Fruit fly (Drosophila melanogaster) whole organism, embryonic: Measurements from ENCODE around the gene CG34307.
A peak's percentile ranks its signal among the peaks of the same experiment; 100 is the strongest.

Experiments
- Aef1 ChIP-seq: fragments of 200-800 bp; sonication (Bioruptor generic); IDR thresholded peaks from 3 replicates; pipeline ENCODE4 v1.3.6; 2022; ENCODE audit warnings: missing biosample characterization, missing genetic modification characterization
- Asciz ChIP-seq: fragments of 200-800 bp; sonication (Bioruptor generic); optimal IDR thresholded peaks from 2 replicates; lab custom pipeline; 2017; ENCODE audit warnings: missing biosample characterization, mild to moderate bottlenecking, missing genetic modification characterization, missing genetic modification reagents
- B-H1 ChIP-seq: fragments of 200-800 bp; sonication (Bioruptor generic); IDR thresholded peaks from 3 replicates; pipeline ENCODE4 v1.3.6; 2022; ENCODE audit warnings: missing biosample characterization, missing genetic modification characterization
- C15 ChIP-seq: fragments of 200-800 bp; sonication (Bioruptor generic); IDR thresholded peaks from 3 replicates; pipeline ENCODE4 v1.3.6; 2022; ENCODE audit warnings: missing biosample characterization, missing genetic modification characterization
- CG10274 ChIP-seq: fragments of 200-800 bp; sonication (Bioruptor generic); optimal IDR thresholded peaks from 3 replicates; lab custom pipeline; 2017; ENCODE audit warnings: missing biosample characterization, mild to moderate bottlenecking, missing genetic modification characterization
- CG10321 ChIP-seq: fragments of 200-800 bp; sonication (Bioruptor generic); IDR thresholded peaks from 2 replicates; pipeline ENCODE4 v1.3.6; 2022; ENCODE audit warnings: missing biosample characterization, missing genetic modification characterization
- CG10543 ChIP-seq: fragments of 200-800 bp; sonication (Bioruptor generic); optimal IDR thresholded peaks from 3 replicates; lab custom pipeline; 2017; ENCODE audit warnings: missing biosample characterization, mild to moderate bottlenecking, missing genetic modification characterization, moderate library complexity
- CG10979 ChIP-seq: fragments of 200-800 bp; sonication (Bioruptor generic); optimal IDR thresholded peaks from 2 replicates; lab custom pipeline; 2018; ENCODE audit warnings: missing biosample characterization, mild to moderate bottlenecking, missing genetic modification characterization, moderate library complexity
- CG11093 ChIP-seq: fragments of 200-800 bp; sonication (Bioruptor generic); IDR thresholded peaks from 3 replicates; pipeline ENCODE4 v1.3.6; 2022; ENCODE audit warnings: missing biosample characterization, missing genetic modification characterization
- CG11456 ChIP-seq: fragments of 200-800 bp; sonication (Bioruptor generic); IDR thresholded peaks from 3 replicates; pipeline ENCODE4 v1.3.6; 2022; ENCODE audit warnings: missing biosample characterization, missing genetic modification characterization
- CG12299 ChIP-seq: fragments of 200-800 bp; sonication (Bioruptor generic); optimal IDR thresholded peaks from 2 replicates; lab custom pipeline; 2018; ENCODE audit warnings: missing biosample characterization, mild to moderate bottlenecking, missing genetic modification characterization
- CG14860 ChIP-seq: fragments of 200-800 bp; sonication (Bioruptor generic); IDR thresholded peaks from 3 replicates; pipeline ENCODE4 v1.3.6; 2022; ENCODE audit warnings: missing biosample characterization, missing genetic modification characterization; ENCODE audit not compliant: partially characterized antibody
- CG1602 ChIP-seq: fragments of 200-800 bp; sonication (Bioruptor generic); optimal IDR thresholded peaks from 3 replicates; lab custom pipeline; 2016; ENCODE audit warnings: missing biosample characterization, missing genetic modification characterization
- CG17328 ChIP-seq: fragments of 200-800 bp; sonication (Bioruptor generic); IDR thresholded peaks from 2 replicates; pipeline ENCODE4 v1.3.6; 2022; ENCODE audit warnings: missing biosample characterization, missing genetic modification characterization
- CG17359 ChIP-seq: fragments of 200-800 bp; sonication (Bioruptor generic); optimal IDR thresholded peaks from 3 replicates; lab custom pipeline; 2018; ENCODE audit warnings: missing biosample characterization, mild to moderate bottlenecking, missing genetic modification characterization, moderate library complexity
- CG2199 ChIP-seq: fragments of 200-800 bp; sonication (Bioruptor generic); IDR thresholded peaks from 3 replicates; pipeline ENCODE4 v1.3.6; 2022; ENCODE audit warnings: missing biosample characterization, missing genetic modification characterization
- CG2889 ChIP-seq: fragments of 200-800 bp; sonication (Bioruptor generic); IDR thresholded peaks from 3 replicates; pipeline ENCODE4 v1.3.6; 2022; ENCODE audit warnings: missing biosample characterization, missing genetic modification characterization
- CG3065 ChIP-seq: fragments of 200-800 bp; sonication (Bioruptor generic); optimal IDR thresholded peaks from 2 replicates; lab custom pipeline; 2016; ENCODE audit warnings: missing biosample characterization, missing genetic modification characterization
- CG31388 ChIP-seq: fragments of 200-800 bp; sonication (Bioruptor generic); optimal IDR thresholded peaks from 2 replicates; lab custom pipeline; 2016; ENCODE audit warnings: missing biosample characterization, missing genetic modification characterization
- CG32532 ChIP-seq: fragments of 200-800 bp; sonication (Bioruptor generic); IDR thresholded peaks from 2 replicates; pipeline ENCODE4 v1.3.6; 2022; ENCODE audit warnings: missing biosample characterization, missing genetic modification characterization
- CG4820 ChIP-seq: fragments of 200-800 bp; sonication (Bioruptor generic); optimal IDR thresholded peaks from 3 replicates; lab custom pipeline; 2016; ENCODE audit warnings: missing biosample characterization, missing genetic modification characterization
- CG6175 ChIP-seq: fragments of 200-800 bp; sonication (Bioruptor generic); IDR thresholded peaks from 3 replicates; pipeline ENCODE4 v1.3.6; 2022; ENCODE audit warnings: missing biosample characterization, missing genetic modification characterization
- CG7839 ChIP-seq: fragments of 200-800 bp; sonication (Bioruptor generic); optimal IDR thresholded peaks from 3 replicates; lab custom pipeline; 2018; ENCODE audit warnings: missing biosample characterization, mild to moderate bottlenecking, missing genetic modification characterization, moderate library complexity
- CG7928 ChIP-seq: fragments of 200-800 bp; sonication (Bioruptor generic); optimal IDR thresholded peaks from 2 replicates; lab custom pipeline; 2017; ENCODE audit warnings: missing biosample characterization, mild to moderate bottlenecking, missing genetic modification characterization
- CG9609 ChIP-seq: fragments of 200-800 bp; sonication (Bioruptor generic); optimal IDR thresholded peaks from 3 replicates; lab custom pipeline; 2016; ENCODE audit warnings: missing biosample characterization, missing genetic modification characterization
- D19A ChIP-seq: fragments of 200-800 bp; optimal IDR thresholded peaks from 3 replicates; lab custom pipeline; 2019; ENCODE audit warnings: missing biosample characterization, mild to moderate bottlenecking, missing genetic modification characterization, moderate library complexity
- Dek ChIP-seq: fragments of 200-800 bp; sonication (Bioruptor generic); optimal IDR thresholded peaks from 3 replicates; lab custom pipeline; 2019; ENCODE audit warnings: missing biosample characterization, mild to moderate bottlenecking, missing genetic modification characterization, moderate library complexity
- Ets65A ChIP-seq: fragments of 200-800 bp; sonication (Bioruptor generic); peaks from one replicate; lab custom pipeline; 2016; ENCODE audit warnings: missing biosample characterization, missing genetic modification characterization
- Gug ChIP-seq: fragments of 200-800 bp; sonication (Bioruptor generic); IDR thresholded peaks from 4 replicates; pipeline ENCODE4 v1.3.6; 2022; ENCODE audit warnings: missing biosample characterization, missing genetic modification characterization
- HLH3B ChIP-seq: fragments of 200-800 bp; sonication (Bioruptor generic); IDR thresholded peaks from 2 replicates; pipeline ENCODE4 v1.3.6; 2022; ENCODE audit warnings: missing biosample characterization, missing genetic modification characterization
- Hey ChIP-seq: fragments of 200-800 bp; sonication (Bioruptor generic); optimal IDR thresholded peaks from 3 replicates; lab custom pipeline; 2018; ENCODE audit warnings: missing biosample characterization, mild to moderate bottlenecking, missing genetic modification characterization
- MTF-1 ChIP-seq: fragments of 200-800 bp; sonication (Bioruptor generic); optimal IDR thresholded peaks from 2 replicates; lab custom pipeline; 2018; ENCODE audit warnings: missing biosample characterization, mild to moderate bottlenecking, missing genetic modification characterization, borderline replicate concordance
- Meics ChIP-seq: fragments of 200-800 bp; sonication (Bioruptor generic); optimal IDR thresholded peaks from 2 replicates; lab custom pipeline; 2017; ENCODE audit warnings: missing biosample characterization, mild to moderate bottlenecking, missing genetic modification characterization
- Mrtf ChIP-seq: fragments of 200-800 bp; sonication (Bioruptor generic); IDR thresholded peaks from 3 replicates; pipeline ENCODE4 v1.3.6; 2022; ENCODE audit warnings: missing biosample characterization, missing genetic modification characterization
- Nf-YA ChIP-seq: fragments of 200-800 bp; sonication (Bioruptor generic); IDR thresholded peaks from 2 replicates; pipeline ENCODE4 v1.3.6; 2022; ENCODE audit warnings: missing biosample characterization, missing genetic modification characterization
- Scr ChIP-seq: fragments of 200-800 bp; sonication (Bioruptor generic); IDR thresholded peaks from 2 replicates; pipeline ENCODE4 v1.3.6; 2022; ENCODE audit warnings: missing biosample characterization, missing genetic modification characterization; ENCODE audit not compliant: partially characterized antibody
- ash1 ChIP-seq: fragments of 200-800 bp; sonication (Bioruptor generic); optimal IDR thresholded peaks from 2 replicates; lab custom pipeline; 2018; ENCODE audit warnings: missing biosample characterization, mild to moderate bottlenecking, missing genetic modification characterization
- caup ChIP-seq: fragments of 200-800 bp; sonication (Bioruptor generic); optimal IDR thresholded peaks from 3 replicates; lab custom pipeline; 2017; ENCODE audit warnings: missing biosample characterization, mild to moderate bottlenecking, missing genetic modification characterization, moderate library complexity; ENCODE audit not compliant: severe bottlenecking
- croc ChIP-seq: fragments of 200-800 bp; sonication (Bioruptor generic); conservative IDR thresholded peaks from 3 replicates; pipeline ENCODE4 v1.3.6; 2022; ENCODE audit warnings: missing biosample characterization, missing genetic modification characterization
- fu2 ChIP-seq: fragments of 200-800 bp; sonication (Bioruptor generic); optimal IDR thresholded peaks from 2 replicates; lab custom pipeline; 2016; ENCODE audit warnings: missing biosample characterization, missing genetic modification characterization
- gcm ChIP-seq: fragments of 200-800 bp; sonication (Bioruptor generic); optimal IDR thresholded peaks from 2 replicates; lab custom pipeline; 2019; ENCODE audit warnings: missing biosample characterization, mild to moderate bottlenecking, missing genetic modification characterization, moderate library complexity
- grn ChIP-seq: fragments of 200-800 bp; sonication (Bioruptor generic); optimal IDR thresholded peaks from 3 replicates; lab custom pipeline; 2017; ENCODE audit warnings: missing biosample characterization, missing genetic modification characterization
- mam ChIP-seq: fragments of 200-800 bp; sonication (Bioruptor generic); optimal IDR thresholded peaks from 3 replicates; lab custom pipeline; 2016; ENCODE audit warnings: missing biosample characterization, missing genetic modification characterization
- nmo ChIP-seq: fragments of 200-800 bp; sonication (Bioruptor generic); optimal IDR thresholded peaks from 2 replicates; lab custom pipeline; 2018; ENCODE audit warnings: missing biosample characterization, mild to moderate bottlenecking, missing genetic modification characterization, moderate library complexity
- pros ChIP-seq: fragments of 200-800 bp; sonication (Bioruptor generic); optimal IDR thresholded peaks from 3 replicates; lab custom pipeline; 2019; ENCODE audit warnings: missing biosample characterization, mild to moderate bottlenecking, missing genetic modification characterization, moderate library complexity
- pzg ChIP-seq: fragments of 200-800 bp; sonication (Bioruptor generic); optimal IDR thresholded peaks from 3 replicates; lab custom pipeline; 2018; ENCODE audit warnings: missing biosample characterization, mild to moderate bottlenecking, missing genetic modification characterization, moderate library complexity
- sc ChIP-seq, 3 experiments: fragments of >200 bp in 2 of 3; fragments of 200-800 bp in 1 of 3; sonication (Bioruptor generic) in 1 of 3; optimal IDR thresholded peaks; 2 replicates in 2 of 3; 3 replicates in 1 of 3; lab custom pipeline; 2017; ENCODE audit warnings: mild to moderate bottlenecking in 1 of 3, missing biosample characterization in 1 of 3, missing genetic modification characterization in 1 of 3, missing genetic modification reagents in 1 of 3
- schlank ChIP-seq: fragments of 200-800 bp; sonication (Bioruptor generic); optimal IDR thresholded peaks from 2 replicates; lab custom pipeline; 2018; ENCODE audit warnings: missing biosample characterization, mild to moderate bottlenecking, missing genetic modification characterization
- sisA ChIP-seq: fragments of 200-800 bp; sonication (Bioruptor generic); IDR thresholded peaks from 2 replicates; pipeline ENCODE4 v1.3.6; 2022; ENCODE audit warnings: missing biosample characterization, missing genetic modification characterization
- ttk ChIP-seq: fragments of 200-800 bp; sonication (Bioruptor generic); IDR thresholded peaks from 2 replicates; pipeline ENCODE4 v2.1.2; 2022; ENCODE audit warnings: missing biosample characterization, missing genetic modification characterization
- yki ChIP-seq: fragments of >200 bp; optimal IDR thresholded peaks from 3 replicates; lab custom pipeline; 2018
- zfh1 ChIP-seq: fragments of 200-800 bp; sonication (Bioruptor generic); IDR thresholded peaks from 3 replicates; pipeline ENCODE4 v1.3.6; 2022; ENCODE audit warnings: missing biosample characterization, missing genetic modification characterization

The CG34307 gene

DNA sequence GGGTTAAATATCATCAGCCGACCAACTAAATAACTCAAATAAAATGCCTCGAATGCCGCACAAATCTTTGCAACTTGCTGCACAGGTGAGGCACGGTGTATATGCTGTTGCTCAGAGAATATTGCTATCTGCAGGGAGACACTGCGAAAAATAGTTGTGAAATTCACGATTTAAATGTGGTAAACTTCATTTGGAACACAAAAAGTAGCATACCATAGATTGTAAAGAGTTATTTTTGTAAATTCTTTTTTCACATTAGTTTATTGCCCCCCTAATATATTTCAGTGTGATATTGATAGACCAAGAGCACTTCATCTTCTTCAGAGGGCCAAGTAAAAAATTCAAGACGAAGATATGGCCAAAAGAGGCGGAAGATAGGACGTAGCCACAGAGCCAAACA, 23.2 kb downstream of the CG34307 start (continued):
- TF ChIP-seq Aef1 (GFP tag; lab: Robert Waterston, UW) = 0 out of 3 replicates have a peak, but pooled peaks have one; percentile 13
- TF ChIP-seq sc (optimal IDR thresholded peaks at IDR 0.05; lab: Kevin White, UChicago) = no peak
- TF ChIP-seq sc (GFP tag; optimal IDR thresholded peaks at IDR 0.05; lab: Kevin White, UChicago) = no peak
- peak; percentile 23; the same call in 1 of the 2 replicates for TF ChIP-seq CG17328 (GFP tag; lab: Robert Waterston, UW)
- no peak for TF ChIP-seq CG17359 (tag; lab: Kevin White, UChicago)
- no peak for TF ChIP-seq CG32532 (GFP tag; lab: Robert Waterston, UW)
- TF ChIP-seq yki (lab: Kevin White, UChicago) = no peak
- TF ChIP-seq Nf-YA = no peak
- no peak for TF ChIP-seq gcm (GFP tag; lab: Kevin White, UChicago)
- no peak for TF ChIP-seq CG7839 (tag; lab: Kevin White, UChicago)
- TF ChIP-seq Meics = peak; percentile 22
- no peak for TF ChIP-seq ttk (GFP tag; lab: Robert Waterston, UW)
- no peak for TF ChIP-seq CG2889 (GFP tag; lab: Robert Waterston, UW)
- TF ChIP-seq schlank = no peak
- no peak for TF ChIP-seq C15
- TF ChIP-seq CG14860 = no peak
- no peak for TF ChIP-seq CG9609 (GFP tag; lab: Kevin White, UChicago)
- TF ChIP-seq CG12299 (tag; lab: Kevin White, UChicago) = no peak
- peak; percentile 33 for TF ChIP-seq nmo (GFP tag; lab: Kevin White, UChicago)
- no peak for TF ChIP-seq CG10979
- TF ChIP-seq CG3065 (GFP tag; lab: Kevin White, UChicago) = no peak
- no peak for TF ChIP-seq CG1602 (GFP tag; lab: Kevin White, UChicago)
- no peak for TF ChIP-seq Gug (GFP tag; lab: Robert Waterston, UW)
- TF ChIP-seq CG31388 (GFP tag; lab: Kevin White, UChicago) = no peak
- no peak for TF ChIP-seq CG11456 (GFP tag; lab: Robert Waterston, UW)
- TF ChIP-seq CG10543 = no peak
- TF ChIP-seq ash1 (GFP tag; lab: Kevin White, UChicago) = no peak
- TF ChIP-seq pzg (GFP tag; lab: Kevin White, UChicago) = no peak
- TF ChIP-seq MTF-1 (GFP tag; lab: Kevin White, UChicago) = no peak
- no peak for TF ChIP-seq CG6175 (GFP tag; lab: Robert Waterston, UW)
- peak; percentile 44; the same call in 1 of the 3 replicates for TF ChIP-seq zfh1 (GFP tag; lab: Robert Waterston, UW)
- TF ChIP-seq Asciz (GFP tag; lab: Kevin White, UChicago) = no peak
- no peak for TF ChIP-seq Dek (tag; lab: Kevin White, UChicago)
- TF ChIP-seq sisA = peak; percentile 43
- TF ChIP-seq CG7928 (GFP tag; lab: Kevin White, UChicago) = no peak
- no peak for TF ChIP-seq Mrtf (GFP tag; lab: Robert Waterston, UW)
- TF ChIP-seq Ets65A (GFP tag; lab: Kevin White, UChicago) = no peak
- 0 out of 3 replicates have a peak, but pooled peaks have one; percentile 37 for TF ChIP-seq CG11093 (GFP tag; lab: Robert Waterston, UW)
- TF ChIP-seq Scr (GFP tag; lab: Robert Waterston, UW) = no peak
- TF ChIP-seq CG10274 = no peak
- TF ChIP-seq croc = no peak
- no peak for TF ChIP-seq caup (GFP tag; lab: Kevin White, UChicago)
- no peak for TF ChIP-seq grn (GFP tag; lab: Kevin White, UChicago)
- TF ChIP-seq Hey (tag; lab: Kevin White, UChicago) = no peak
- peak; percentile 50; the same call in 2 of the 3 replicates for TF ChIP-seq B-H1 (GFP tag; lab: Robert Waterston, UW)
- no peak for TF ChIP-seq D19A (tag; lab: Kevin White, UChicago)
- TF ChIP-seq fu2 (GFP tag; lab: Kevin White, UChicago) = no peak
- no peak for TF ChIP-seq CG4820 (GFP tag; lab: Kevin White, UChicago)
- no peak for TF ChIP-seq CG10321 (GFP tag; lab: Robert Waterston, UW)
- TF ChIP-seq mam (GFP tag; lab: Kevin White, UChicago) = no peak
- TF ChIP-seq CG2199 (GFP tag; lab: Robert Waterston, UW) = no peak
- TF ChIP-seq pros = no peak
- TF ChIP-seq HLH3B (GFP tag; lab: Robert Waterston, UW) = no peak
